Fruit fly (Drosophila melanogaster) whole organism, adult: Measurements from ENCODE around the gene inaF-B.

Source experiments
- CG14711 ChIP-seq: fragments of 200-800 bp; sonication (Bioruptor generic); optimal IDR thresholded peaks from 2 replicates; lab custom pipeline; 2018; ENCODE audit warnings: missing biosample characterization, mild to moderate bottlenecking, missing genetic modification characterization, moderate library complexity
- CG33017 ChIP-seq: fragments of 200-800 bp; sonication (Bioruptor generic); optimal IDR thresholded peaks from 2 replicates; lab custom pipeline; 2018; ENCODE audit warnings: missing biosample characterization, mild to moderate bottlenecking, missing genetic modification characterization, moderate library complexity
- CG5204 ChIP-seq: fragments of 200-800 bp; sonication (Bioruptor generic); optimal IDR thresholded peaks from 2 replicates; lab custom pipeline; 2016; ENCODE audit warnings: missing biosample characterization, missing genetic modification characterization
- Hr96 ChIP-seq: fragments of 200-800 bp; sonication (Bioruptor generic); optimal IDR thresholded peaks from 2 replicates; lab custom pipeline; 2016; ENCODE audit warnings: missing biosample characterization, missing genetic modification characterization

DNA sequence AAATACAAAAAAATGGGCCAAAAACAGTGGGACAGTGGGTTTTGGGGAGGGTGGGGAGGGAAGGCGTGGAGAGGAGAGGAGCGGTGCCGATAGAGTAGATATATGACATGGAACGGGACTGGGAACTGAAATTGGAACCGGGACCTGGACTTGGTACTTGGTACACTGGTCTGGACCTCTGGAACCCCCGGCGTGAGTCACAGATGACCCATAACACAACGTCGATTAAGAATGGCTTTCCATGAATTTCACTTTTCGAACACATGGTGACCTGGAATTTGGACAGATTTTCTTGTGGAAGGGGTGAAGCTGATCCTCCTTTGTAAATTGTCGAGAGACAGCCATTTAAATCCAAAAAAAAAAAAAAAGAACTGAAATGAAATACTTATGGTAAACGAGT, 45.9 kb downstream of the inaF-B start:
- TF ChIP-seq CG14711 (no peak), Hr96 (GFP tag; lab: Kevin White, UChicago) (no peak), CG33017 (tag; lab: Kevin White, UChicago) (no peak), CG5204 (GFP tag; lab: Kevin White, UChicago) (no peak)
